Worm (Caenorhabditis elegans) whole organism, L3 larva: ENCODE measurements around the gene ZK287.1.
A peak's percentile ranks its signal among the peaks of the same experiment; 100 is the strongest.

Experiments
- R02D3.7 ChIP-seq: fragments of 150-350 bp; optimal IDR thresholded peaks from 2 replicates; lab custom pipeline; 2014; ENCODE audit warnings: missing biosample characterization, missing genetic modification characterization
- ZK546.5 ChIP-seq: sonication (generic microtip); optimal IDR thresholded peaks from 2 replicates; lab custom pipeline; 2017; ENCODE audit warnings: missing biosample characterization, missing genetic modification characterization
- aly-2 ChIP-seq: fragments of 150-350 bp; optimal IDR thresholded peaks from 2 replicates; lab custom pipeline; 2014; ENCODE audit warnings: missing biosample characterization, missing genetic modification characterization
- ama-1 ChIP-seq: fragments of 150-350 bp; optimal IDR thresholded peaks from 2 replicates; lab custom pipeline; 2018
- egl-5 ChIP-seq: fragments of 150-350 bp; optimal IDR thresholded peaks from 2 replicates; lab custom pipeline; 2017; ENCODE audit warnings: missing biosample characterization, missing genetic modification reagents, missing genetic modification characterization, inconsistent platforms
- elt-1 ChIP-seq: fragments of 150-350 bp; optimal IDR thresholded peaks from 2 replicates; lab custom pipeline; 2014; ENCODE audit warnings: missing biosample characterization, missing genetic modification characterization
- elt-2 ChIP-seq: sonication (generic microtip); optimal IDR thresholded peaks from 2 replicates; lab custom pipeline; 2016; ENCODE audit warnings: missing genetic modification reagents, mild to moderate bottlenecking, missing genetic modification characterization, missing compliant biosample characterization
- elt-3 ChIP-seq, 3 experiments: fragments of 150-350 bp in 1 of 3; sonication (generic microtip) in 2 of 3; optimal IDR thresholded peaks; 2 replicates in 2 of 3; 4 replicates in 1 of 3; lab custom pipeline; 2014 to 2017; ENCODE audit warnings: missing biosample characterization in 3 of 3, missing genetic modification characterization in 3 of 3
- eor-1 ChIP-seq, 2 experiments: fragments of 150-350 bp; optimal IDR thresholded peaks; 2 replicates each; lab custom pipeline; 2014 to 2018; ENCODE audit warnings: missing biosample characterization in 2 of 2, missing genetic modification characterization in 2 of 2
- fkh-10 ChIP-seq: sonication (generic microtip); optimal IDR thresholded peaks from 2 replicates; lab custom pipeline; 2017; ENCODE audit warnings: missing biosample characterization, missing genetic modification reagents, missing genetic modification characterization
- fkh-2 ChIP-seq: fragments of 150-350 bp; optimal IDR thresholded peaks from 2 replicates; lab custom pipeline; 2014; ENCODE audit warnings: missing biosample characterization, missing genetic modification reagents, missing genetic modification characterization
- hmg-11 ChIP-seq: sonication (generic microtip); optimal IDR thresholded peaks from 2 replicates; lab custom pipeline; 2016; ENCODE audit warnings: missing genetic modification characterization, missing compliant biosample characterization
- jun-1 ChIP-seq: fragments of 150-350 bp; optimal IDR thresholded peaks from 2 replicates; lab custom pipeline; 2014; ENCODE audit warnings: missing biosample characterization, missing genetic modification reagents, missing genetic modification characterization
- lin-15B ChIP-seq: fragments of 150-350 bp; optimal IDR thresholded peaks from 2 replicates; lab custom pipeline; 2014; ENCODE audit warnings: missing biosample characterization, missing genetic modification characterization
- lin-39 ChIP-seq: fragments of 150-350 bp; optimal IDR thresholded peaks from 2 replicates; lab custom pipeline; 2018; ENCODE audit warnings: missing biosample characterization, missing genetic modification reagents, missing genetic modification characterization
- mdl-1 ChIP-seq: fragments of 150-350 bp; optimal IDR thresholded peaks from 2 replicates; lab custom pipeline; 2014; ENCODE audit warnings: missing biosample characterization, missing genetic modification characterization
- nfya-1 ChIP-seq: sonication (generic microtip); optimal IDR thresholded peaks from 2 replicates; lab custom pipeline; 2017; ENCODE audit warnings: missing genetic modification characterization, mild to moderate bottlenecking, missing compliant biosample characterization, antibody characterized with exemption, moderate library complexity; ENCODE audit not compliant: insufficient read depth
- nhr-12 ChIP-seq: fragments of 150-350 bp; optimal IDR thresholded peaks from 2 replicates; lab custom pipeline; 2014; ENCODE audit warnings: missing biosample characterization, missing genetic modification characterization
- nhr-237 ChIP-seq: fragments of 150-350 bp; optimal IDR thresholded peaks from 2 replicates; lab custom pipeline; 2014; ENCODE audit warnings: missing biosample characterization, missing genetic modification characterization
- nhr-25 ChIP-seq: sonication (generic microtip); optimal IDR thresholded peaks from 2 replicates; lab custom pipeline; 2017; ENCODE audit warnings: missing biosample characterization, missing genetic modification characterization
- nhr-28 ChIP-seq: fragments of 150-350 bp; optimal IDR thresholded peaks from 2 replicates; lab custom pipeline; 2014; ENCODE audit warnings: missing biosample characterization, missing genetic modification characterization
- nhr-43 ChIP-seq: sonication (generic microtip); optimal IDR thresholded peaks from 2 replicates; lab custom pipeline; 2016; ENCODE audit warnings: mild to moderate bottlenecking, missing genetic modification characterization, missing compliant biosample characterization; ENCODE audit not compliant: poor library complexity, severe bottlenecking
- nhr-67 ChIP-seq: fragments of 150-350 bp; optimal IDR thresholded peaks from 2 replicates; lab custom pipeline; 2014; ENCODE audit warnings: missing biosample characterization, missing genetic modification characterization
- nhr-77 ChIP-seq: fragments of 150-350 bp; optimal IDR thresholded peaks from 2 replicates; lab custom pipeline; 2014; ENCODE audit warnings: missing biosample characterization, missing genetic modification characterization
- pha-4 ChIP-seq: fragments of 150-350 bp; optimal IDR thresholded peaks from 2 replicates; lab custom pipeline; 2014; ENCODE audit warnings: missing biosample characterization, missing genetic modification reagents, missing genetic modification characterization
- pqm-1 ChIP-seq: fragments of 150-350 bp; optimal IDR thresholded peaks from 2 replicates; lab custom pipeline; 2017; ENCODE audit warnings: missing biosample characterization, missing genetic modification characterization, inconsistent platforms
- sea-2 ChIP-seq: fragments of 150-350 bp; sonication (generic microtip); optimal IDR thresholded peaks from 4 replicates; lab custom pipeline; 2014; ENCODE audit warnings: missing biosample characterization, missing genetic modification reagents, missing genetic modification characterization
- snpc-4 ChIP-seq: fragments of 150-350 bp; optimal IDR thresholded peaks from 2 replicates; lab custom pipeline; 2014; ENCODE audit warnings: missing biosample characterization, missing genetic modification characterization
- unc-39 ChIP-seq: sonication (generic microtip); optimal IDR thresholded peaks from 4 replicates; lab custom pipeline; 2017; ENCODE audit warnings: missing biosample characterization, missing genetic modification characterization
- unc-62 ChIP-seq: fragments of 150-350 bp; sonication (generic microtip); optimal IDR thresholded peaks from 4 replicates; lab custom pipeline; 2014; ENCODE audit warnings: missing biosample characterization, missing genetic modification reagents, missing genetic modification characterization

Gene ZK287.1

ce11 chrV:9663948-9664347 lies 2.5 kb upstream of the ZK287.1 start:
- TF ChIP-seq fkh-10 (GFP tag; lab: Kevin White, UChicago) (no peak), elt-3 (tag; optimal IDR thresholded peaks at IDR 0.05; lab: Kevin White, UChicago) (no peak), ama-1 (no peak), elt-2 (tag; lab: Kevin White, UChicago) (no peak), ZK546.5 (no peak), fkh-2 (tag; lab: Kevin White, UChicago) (no peak), sea-2 (GFP tag; lab: Kevin White, UChicago) (no peak), hmg-11 (tag; lab: Kevin White, UChicago) (no peak)
- TF ChIP-seq, all 47 proteins: peak for 0

ce11 chrV:9664620-9665019 lies 1.9 kb upstream of the ZK287.1 start:
- TF ChIP-seq fkh-10 (GFP tag; lab: Kevin White, UChicago) (peak; percentile 78), snpc-4 (tag; lab: Kevin White, UChicago) (no peak), nhr-67 (no peak), nhr-43 (no peak), lin-39 (tag; lab: Kevin White, UChicago) (peak; percentile 74), mdl-1 (tag; lab: Kevin White, UChicago) (peak; percentile 43), nfya-1 (tag; lab: Kevin White, UChicago) (peak; percentile 59), lin-15B (tag; lab: Kevin White, UChicago) (peak; percentile 29), unc-39 (tag; lab: Kevin White, UChicago) (no peak)
- TF ChIP-seq, all 47 proteins: peak for 5

- TF ChIP-seq elt-2 (tag; lab: Kevin White, UChicago) (peak; percentile 70), nhr-77 (tag; lab: Kevin White, UChicago) (no peak)
Measured at ce11 chrV:9672495-9672894, 6.0 kb downstream of the ZK287.1 start.

- TF ChIP-seq jun-1 (tag; lab: Kevin White, UChicago): no peak
- peak; percentile 71 for TF ChIP-seq elt-2 (tag; lab: Kevin White, UChicago)
- peak; percentile 51 for TF ChIP-seq pha-4 (tag; lab: Kevin White, UChicago)
Measured at ce11 chrV:9673199-9673843, 6.8 kb downstream of the ZK287.1 start, which contains the start of gene sulp-8. sulp-8 (minus strand) TSS chrV:9673667.

ce11 chrV:9677977-9678376 lies 11.5 kb downstream of the ZK287.1 start, which contains the start of gene cthd-1:
cthd-1 (plus strand) TSS chrV:9678277.
- TF ChIP-seq nhr-67 (no peak), nhr-12 (tag; lab: Kevin White, UChicago) (no peak), sea-2 (GFP tag; lab: Kevin White, UChicago) (no peak), ama-1 (no peak), nhr-77 (tag; lab: Kevin White, UChicago) (no peak), pqm-1 (tag; lab: Kevin White, UChicago) (no peak), nhr-28 (tag; lab: Kevin White, UChicago) (no peak), nhr-25 (tag; lab: Kevin White, UChicago) (no peak), unc-39 (tag; lab: Kevin White, UChicago) (no peak), R02D3.7 (tag; lab: Kevin White, UChicago) (no peak), unc-62 (GFP tag; lab: Kevin White, UChicago) (no peak), egl-5 (tag; lab: Kevin White, UChicago) (no peak), aly-2 (tag; lab: Kevin White, UChicago) (no peak), snpc-4 (tag; lab: Kevin White, UChicago) (no peak)

ce11 chrV:9679166-9679565 lies 12.7 kb downstream of the ZK287.1 start, which contains the start of gene ZK287.9:
ZK287.9 (plus strand) TSS chrV:9679357.
- TF ChIP-seq elt-1 (tag; lab: Kevin White, UChicago) (no peak), mdl-1 (tag; lab: Kevin White, UChicago) (no peak), nfya-1 (tag; lab: Kevin White, UChicago) (no peak), lin-39 (tag; lab: Kevin White, UChicago) (no peak), nhr-237 (tag; lab: Kevin White, UChicago) (no peak), eor-1 (tag; optimal IDR thresholded peaks at IDR 0.05; lab: Kevin White, UChicago) (no peak), unc-62 (GFP tag; lab: Kevin White, UChicago) (no peak), pqm-1 (tag; lab: Kevin White, UChicago) (peak; percentile 37), elt-2 (tag; lab: Kevin White, UChicago) (peak; percentile 67)
